Fruit fly (Drosophila melanogaster) whole organism, embryonic: Measurements from ENCODE around the gene CG7728.

Experiments
- Aef1 ChIP-seq: fragments of 200-800 bp; sonication (Bioruptor generic); IDR thresholded peaks from 3 replicates; pipeline ENCODE4 v1.3.6; 2022; ENCODE audit warnings: missing biosample characterization, missing genetic modification characterization
- CG10267 ChIP-seq: fragments of 200-800 bp; sonication (Bioruptor generic); optimal IDR thresholded peaks from 2 replicates; lab custom pipeline; 2018; ENCODE audit warnings: missing biosample characterization, mild to moderate bottlenecking, missing genetic modification characterization, moderate library complexity
- CG10543 ChIP-seq: fragments of 200-800 bp; sonication (Bioruptor generic); optimal IDR thresholded peaks from 3 replicates; lab custom pipeline; 2017; ENCODE audit warnings: missing biosample characterization, mild to moderate bottlenecking, missing genetic modification characterization, moderate library complexity
- CG11695 ChIP-seq: fragments of 200-800 bp; sonication (Bioruptor generic); IDR thresholded peaks from 3 replicates; pipeline ENCODE4 v1.3.6; 2022; ENCODE audit warnings: missing biosample characterization, missing genetic modification characterization
- CG14050 ChIP-seq: fragments of 200-800 bp; sonication (Bioruptor generic); IDR thresholded peaks from 3 replicates; pipeline ENCODE4 v1.3.6; 2022; ENCODE audit warnings: missing biosample characterization, missing genetic modification characterization
- CG16813 ChIP-seq: fragments of 200-800 bp; sonication (Bioruptor generic); IDR thresholded peaks from 3 replicates; pipeline ENCODE4 v1.3.6; 2022; ENCODE audit warnings: missing biosample characterization, missing genetic modification characterization; ENCODE audit not compliant: partially characterized antibody
- CG17829 ChIP-seq: fragments of 200-800 bp; optimal IDR thresholded peaks from 2 replicates; lab custom pipeline; 2019; ENCODE audit warnings: missing biosample characterization, mild to moderate bottlenecking, missing genetic modification characterization, moderate library complexity
- CG2199 ChIP-seq: fragments of 200-800 bp; sonication (Bioruptor generic); IDR thresholded peaks from 3 replicates; pipeline ENCODE4 v1.3.6; 2022; ENCODE audit warnings: missing biosample characterization, missing genetic modification characterization
- CG2202 ChIP-seq: fragments of 200-800 bp; sonication (Bioruptor generic); optimal IDR thresholded peaks from 2 replicates; lab custom pipeline; 2018; ENCODE audit warnings: missing biosample characterization, mild to moderate bottlenecking, missing genetic modification characterization
- CG30431 ChIP-seq: fragments of 200-800 bp; sonication (Bioruptor generic); optimal IDR thresholded peaks from 2 replicates; lab custom pipeline; 2017; ENCODE audit warnings: missing biosample characterization, missing genetic modification characterization
- CG3065 ChIP-seq: fragments of 200-800 bp; sonication (Bioruptor generic); optimal IDR thresholded peaks from 2 replicates; lab custom pipeline; 2016; ENCODE audit warnings: missing biosample characterization, missing genetic modification characterization
- CG32532 ChIP-seq: fragments of 200-800 bp; sonication (Bioruptor generic); IDR thresholded peaks from 2 replicates; pipeline ENCODE4 v1.3.6; 2022; ENCODE audit warnings: missing biosample characterization, missing genetic modification characterization
- CG3281 ChIP-seq: fragments of 200-800 bp; sonication (Bioruptor generic); optimal IDR thresholded peaks from 3 replicates; lab custom pipeline; 2017; ENCODE audit warnings: missing biosample characterization, mild to moderate bottlenecking, missing genetic modification characterization
- CG3995 ChIP-seq: fragments of 200-800 bp; sonication (Bioruptor generic); optimal IDR thresholded peaks from 3 replicates; lab custom pipeline; 2016; ENCODE audit warnings: missing biosample characterization, missing genetic modification characterization
- CG4282 ChIP-seq: fragments of 200-800 bp; sonication (Bioruptor generic); optimal IDR thresholded peaks from 2 replicates; lab custom pipeline; 2016; ENCODE audit warnings: missing biosample characterization, missing genetic modification characterization
- CG5953 ChIP-seq: fragments of 200-800 bp; sonication (Bioruptor generic); IDR thresholded peaks from 2 replicates; pipeline ENCODE4 v1.3.6; 2022; ENCODE audit warnings: missing biosample characterization, missing genetic modification characterization
- CG7372 ChIP-seq: fragments of 200-800 bp; sonication (Bioruptor generic); IDR thresholded peaks from 2 replicates; pipeline ENCODE4 v1.3.6; 2022; ENCODE audit warnings: missing biosample characterization, missing genetic modification characterization
- CG8359 ChIP-seq: fragments of 200-800 bp; sonication (Bioruptor generic); optimal IDR thresholded peaks from 2 replicates; lab custom pipeline; 2017; ENCODE audit warnings: missing biosample characterization, mild to moderate bottlenecking, missing genetic modification characterization, borderline replicate concordance
- Dfd ChIP-seq, 2 experiments: fragments of >200 bp; optimal IDR thresholded peaks; 2 replicates each; lab custom pipeline; 2017; ENCODE audit warnings: missing biosample characterization in 2 of 2, missing genetic modification characterization in 2 of 2
- E2f1 ChIP-seq: fragments of 200-800 bp; sonication (Bioruptor generic); IDR thresholded peaks from 2 replicates; pipeline ENCODE4 v1.3.6; 2022; ENCODE audit warnings: missing biosample characterization, missing genetic modification characterization
- E2f2 ChIP-seq: fragments of 200-800 bp; sonication (Bioruptor generic); IDR thresholded peaks from 2 replicates; pipeline ENCODE4 v1.3.6; 2022; ENCODE audit warnings: missing biosample characterization, missing genetic modification characterization
- Fer2 ChIP-seq: fragments of 200-800 bp; sonication (Bioruptor generic); optimal IDR thresholded peaks from 2 replicates; lab custom pipeline; 2018; ENCODE audit warnings: missing biosample characterization, mild to moderate bottlenecking, missing genetic modification characterization, moderate library complexity
- H15 ChIP-seq: fragments of 200-800 bp; sonication (Bioruptor generic); IDR thresholded peaks from 3 replicates; pipeline ENCODE4 v1.3.6; 2022; ENCODE audit warnings: missing biosample characterization, missing genetic modification characterization
- Jarid2 ChIP-seq: fragments of 200-800 bp; sonication (Bioruptor generic); optimal IDR thresholded peaks from 3 replicates; lab custom pipeline; 2017; ENCODE audit warnings: mild to moderate bottlenecking, missing biosample characterization, missing genetic modification reagents, missing genetic modification characterization
- Lhr ChIP-seq: fragments of 200-800 bp; sonication (Bioruptor generic); optimal IDR thresholded peaks from 3 replicates; lab custom pipeline; 2017; ENCODE audit warnings: mild to moderate bottlenecking, missing biosample characterization, missing genetic modification reagents, missing genetic modification characterization
- Med ChIP-seq: fragments of 200-800 bp; sonication (Bioruptor generic); peaks from one replicate; lab custom pipeline; 2016; ENCODE audit warnings: missing biosample characterization, missing genetic modification characterization, mild to moderate bottlenecking, inconsistent platforms, moderate library complexity
- NC2β ChIP-seq: fragments of 200-800 bp; sonication (Bioruptor generic); optimal IDR thresholded peaks from 2 replicates; lab custom pipeline; 2016; ENCODE audit warnings: missing biosample characterization, missing genetic modification characterization
- Poxn ChIP-seq: fragments of 200-800 bp; sonication (Bioruptor generic); IDR thresholded peaks from 2 replicates; pipeline ENCODE4 v1.3.6; 2022; ENCODE audit warnings: missing biosample characterization, missing genetic modification characterization
- Rfx ChIP-seq: fragments of 200-800 bp; sonication (Bioruptor generic); IDR thresholded peaks from 2 replicates; pipeline ENCODE4 v1.3.6; 2022; ENCODE audit warnings: missing biosample characterization, missing genetic modification characterization
- Scr ChIP-seq: fragments of 200-800 bp; sonication (Bioruptor generic); IDR thresholded peaks from 2 replicates; pipeline ENCODE4 v1.3.6; 2022; ENCODE audit warnings: missing biosample characterization, missing genetic modification characterization; ENCODE audit not compliant: partially characterized antibody
- Vsx1 ChIP-seq: fragments of 200-800 bp; sonication (Bioruptor generic); optimal IDR thresholded peaks from 2 replicates; lab custom pipeline; 2017; ENCODE audit warnings: missing biosample characterization, mild to moderate bottlenecking, missing genetic modification characterization, missing genetic modification reagents
- ase ChIP-seq: fragments of 200-800 bp; sonication (Bioruptor generic); IDR thresholded peaks from 3 replicates; pipeline ENCODE4 v1.3.6; 2022; ENCODE audit warnings: missing biosample characterization, missing genetic modification characterization
- caup ChIP-seq: fragments of 200-800 bp; sonication (Bioruptor generic); optimal IDR thresholded peaks from 3 replicates; lab custom pipeline; 2017; ENCODE audit warnings: missing biosample characterization, mild to moderate bottlenecking, missing genetic modification characterization, moderate library complexity; ENCODE audit not compliant: severe bottlenecking
- chif ChIP-seq, 2 experiments: fragments of 200-800 bp; sonication (Bioruptor generic); optimal IDR thresholded peaks; 3 replicates each; lab custom pipeline; 2016; ENCODE audit warnings: missing biosample characterization in 2 of 2, missing genetic modification characterization in 2 of 2
- chinmo ChIP-seq: fragments of 200-800 bp; sonication (Bioruptor generic); IDR thresholded peaks from 4 replicates; pipeline ENCODE4 v1.3.6; 2022; ENCODE audit warnings: missing biosample characterization, missing genetic modification characterization; ENCODE audit not compliant: partially characterized antibody
- chm ChIP-seq: fragments of 200-800 bp; sonication (Bioruptor generic); IDR thresholded peaks from 2 replicates; pipeline ENCODE4 v1.3.6; 2022; ENCODE audit warnings: missing biosample characterization, missing genetic modification characterization
- chn ChIP-seq: fragments of 200-800 bp; sonication (Bioruptor generic); optimal IDR thresholded peaks from 2 replicates; lab custom pipeline; 2016; ENCODE audit warnings: missing biosample characterization, missing genetic modification characterization
- hb ChIP-seq: fragments of 200-800 bp; sonication (Bioruptor generic); IDR thresholded peaks from 3 replicates; pipeline ENCODE4 v1.3.6; 2022; ENCODE audit warnings: missing biosample characterization, missing genetic modification characterization; ENCODE audit not compliant: partially characterized antibody
- kay ChIP-seq: fragments of 200-800 bp; sonication (Bioruptor generic); optimal IDR thresholded peaks from 2 replicates; lab custom pipeline; 2016; ENCODE audit warnings: missing biosample characterization, missing genetic modification characterization
- lmd ChIP-seq: fragments of 200-800 bp; sonication (Bioruptor generic); IDR thresholded peaks from 2 replicates; pipeline ENCODE4 v1.3.6; 2022; ENCODE audit warnings: missing biosample characterization, missing genetic modification characterization
- maf-S ChIP-seq: fragments of 200-800 bp; sonication (Bioruptor generic); optimal IDR thresholded peaks from 2 replicates; lab custom pipeline; 2016; ENCODE audit warnings: missing biosample characterization, missing genetic modification characterization
- oc ChIP-seq: fragments of 200-800 bp; sonication (Bioruptor generic); optimal IDR thresholded peaks from 2 replicates; lab custom pipeline; 2018; ENCODE audit warnings: missing biosample characterization, mild to moderate bottlenecking, missing genetic modification characterization, moderate library complexity
- peb ChIP-seq: fragments of 200-800 bp; sonication (Bioruptor generic); IDR thresholded peaks from 2 replicates; pipeline ENCODE4 v1.3.6; 2022; ENCODE audit warnings: missing biosample characterization, missing genetic modification characterization
- pfk ChIP-seq: fragments of 200-800 bp; sonication (Bioruptor generic); optimal IDR thresholded peaks from 2 replicates; lab custom pipeline; 2018; ENCODE audit warnings: missing biosample characterization, mild to moderate bottlenecking, missing genetic modification characterization, moderate library complexity
- psq ChIP-seq: fragments of 200-800 bp; sonication (Bioruptor generic); optimal IDR thresholded peaks from 2 replicates; lab custom pipeline; 2017; ENCODE audit warnings: missing biosample characterization, missing genetic modification characterization
- row ChIP-seq: fragments of 200-800 bp; sonication (Bioruptor generic); IDR thresholded peaks from 3 replicates; pipeline ENCODE4 v1.3.6; 2022; ENCODE audit warnings: missing biosample characterization, missing genetic modification characterization
- slbo ChIP-seq: fragments of 200-800 bp; sonication (Bioruptor generic); IDR thresholded peaks from 2 replicates; pipeline ENCODE4 v1.3.6; 2022; ENCODE audit warnings: missing biosample characterization, missing genetic modification characterization
- vvl ChIP-seq: fragments of 200-800 bp; sonication (Bioruptor generic); IDR thresholded peaks from 2 replicates; pipeline ENCODE4 v1.3.6; 2022; ENCODE audit warnings: missing biosample characterization, missing genetic modification characterization
- yki ChIP-seq: fragments of >200 bp; optimal IDR thresholded peaks from 3 replicates; lab custom pipeline; 2018

CG7728 gene

dm6 chr3L:17003251-17004171, 12.8 kb upstream of the CG7728 start (continued):
- TF ChIP-seq hb (GFP tag; lab: Robert Waterston, UW) (no peak), Jarid2 (GFP tag; lab: Kevin White, UChicago) (peak; percentile 7), CG10267 (no peak), peb (GFP tag; lab: Robert Waterston, UW) (no peak), Dfd (GFP tag; optimal IDR thresholded peaks at IDR 0.05; lab: Kevin White, UChicago) (no peak), CG14050 (GFP tag; lab: Robert Waterston, UW) (no peak), caup (GFP tag; lab: Kevin White, UChicago) (peak; percentile 64), E2f1 (GFP tag; lab: Robert Waterston, UW) (0 out of 2 replicates have a peak, but pooled peaks have one; percentile 8), CG2199 (GFP tag; lab: Robert Waterston, UW) (0 out of 3 replicates have a peak, but pooled peaks have one; percentile 14), Vsx1 (GFP tag; lab: Kevin White, UChicago) (peak; percentile 84), Lhr (no peak), CG3281 (GFP tag; lab: Kevin White, UChicago) (peak; percentile 44), CG4282 (GFP tag; lab: Kevin White, UChicago) (no peak), Med (GFP tag; lab: Kevin White, UChicago) (peak; percentile 42), CG11695 (peak; percentile 33; the same call in 2 of the 3 replicates), CG16813 (GFP tag; lab: Robert Waterston, UW) (no peak), pfk (GFP tag; lab: Kevin White, UChicago) (no peak), Scr (GFP tag; lab: Robert Waterston, UW) (no peak), Fer2 (tag; lab: Kevin White, UChicago) (no peak), chinmo (peak; percentile 91; the same call in 2 of the 4 replicates), slbo (GFP tag; lab: Robert Waterston, UW) (peak; percentile 56), chn (no peak), H15 (GFP tag; lab: Robert Waterston, UW) (0 out of 3 replicates have a peak, but pooled peaks have one; percentile 28), chm (GFP tag; lab: Robert Waterston, UW) (0 out of 2 replicates have a peak, but pooled peaks have one; percentile 19), oc (tag; lab: Kevin White, UChicago) (no peak), maf-S (GFP tag; lab: Kevin White, UChicago) (no peak), CG5953 (0 out of 2 replicates have a peak, but pooled peaks have one; percentile 4), CG10543 (peak; percentile 95), CG30431 (no peak), CG8359 (GFP tag; lab: Kevin White, UChicago) (peak; percentile 33)

- TF ChIP-seq vvl (GFP tag; lab: Robert Waterston, UW) (peak; percentile 80), lmd (GFP tag; lab: Robert Waterston, UW) (peak; percentile 92), CG17829 (peak; percentile 85), ase (GFP tag; lab: Robert Waterston, UW) (peak; percentile 74), row (GFP tag; lab: Robert Waterston, UW) (peak; percentile 83), Aef1 (GFP tag; lab: Robert Waterston, UW) (peak; percentile 86), CG7372 (GFP tag; lab: Robert Waterston, UW) (peak; percentile 82), kay (GFP tag; lab: Kevin White, UChicago) (peak; percentile 9), chif (GFP tag; optimal IDR thresholded peaks at IDR 0.05; lab: Kevin White, UChicago) (peak; percentile 86 to 88), Rfx (peak; percentile 87), CG3995 (GFP tag; lab: Kevin White, UChicago) (peak; percentile 7), E2f2 (GFP tag; lab: Robert Waterston, UW) (peak; percentile 62), CG2202 (tag; lab: Kevin White, UChicago) (peak; percentile 1), Poxn (GFP tag; lab: Robert Waterston, UW) (peak; percentile 33; the same call in 1 of the 2 replicates), CG3065 (GFP tag; lab: Kevin White, UChicago) (peak; percentile 60), NC2β (GFP tag; lab: Kevin White, UChicago) (peak; percentile 51), psq (no peak), yki (lab: Kevin White, UChicago) (no peak), CG32532 (GFP tag; lab: Robert Waterston, UW) (peak; percentile 87)
Observed at dm6 chr3L:17004218-17004759, 12.0 kb upstream of the CG7728 start.
